Fruit fly (Drosophila melanogaster): ENCODE data around the gene CG15747.

Gene CG15747

DNA sequence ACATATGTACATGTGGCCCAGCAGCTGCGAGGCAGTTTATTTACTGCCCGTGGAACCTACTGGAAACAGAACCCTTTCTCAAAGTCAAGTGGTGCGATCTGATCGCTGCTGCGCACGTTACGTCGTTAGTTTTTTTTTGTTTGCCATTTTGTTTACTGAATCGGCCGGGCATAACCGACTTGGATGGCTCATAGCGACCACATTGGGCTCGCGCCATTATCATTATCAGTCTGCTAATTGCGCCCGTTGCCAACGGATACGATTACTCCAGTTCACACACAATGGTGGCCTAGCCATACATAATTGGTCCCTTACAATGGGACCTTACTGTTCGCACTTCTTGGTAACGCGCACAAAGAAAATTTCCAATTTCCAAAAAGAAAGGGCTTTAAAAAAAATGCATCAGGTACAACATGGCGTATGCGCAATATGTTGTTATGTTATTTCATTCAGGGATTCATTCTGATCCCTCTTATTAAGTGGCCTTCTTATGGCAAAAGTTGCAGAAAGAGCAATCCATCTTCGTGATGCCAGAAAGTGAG is 5.3 kb upstream of the CG15747 start (continued):
- TF ChIP-seq ewg (GFP tag; optimal IDR thresholded peaks at IDR 0.05) (no peak), CG43689 (GFP tag; IDR thresholded peaks at IDR 0.05) (no peak), tup (GFP tag; optimal IDR thresholded peaks at IDR 0.05) (no peak), CG30020 (tag; optimal IDR thresholded peaks at IDR 0.05) (no peak), rib (GFP tag; IDR thresholded peaks at IDR 0.05) (no peak), stwl (tag; optimal IDR thresholded peaks at IDR 0.05) (no peak), CG7839 (tag; optimal IDR thresholded peaks at IDR 0.05) (peak; percentile 38), slou (GFP tag; optimal IDR thresholded peaks at IDR 0.05) (no peak), tio (GFP tag; optimal IDR thresholded peaks at IDR 0.05) (peak; percentile 12), sc (optimal IDR thresholded peaks at IDR 0.05) (no peak), sc (GFP tag; optimal IDR thresholded peaks at IDR 0.05) (no peak), CG7271 (tag; optimal IDR thresholded peaks at IDR 0.05) (no peak), CG12744 (GFP tag; optimal IDR thresholded peaks at IDR 0.05) (no peak), zen (tag; optimal IDR thresholded peaks at IDR 0.05) (no peak), CG15011 (GFP tag; optimal IDR thresholded peaks at IDR 0.05) (no peak), ash1 (GFP tag; optimal IDR thresholded peaks at IDR 0.05) (no peak), zfh1 (GFP tag; IDR thresholded peaks at IDR 0.05) (no peak), bigmax (GFP tag; optimal IDR thresholded peaks at IDR 0.05) (no peak), trem (tag; optimal IDR thresholded peaks at IDR 0.05) (no peak), CG12659 (GFP tag; optimal IDR thresholded peaks at IDR 0.05) (peak; percentile 23), CG16815 (GFP tag; optimal IDR thresholded peaks at IDR 0.05) (peak; percentile 15), ci (GFP tag; IDR thresholded peaks at IDR 0.05) (no peak), CG7556 (GFP tag; optimal IDR thresholded peaks at IDR 0.05) (peak; percentile 20), gt (GFP tag; IDR thresholded peaks at IDR 0.05) (no peak), CG42726 (GFP tag; IDR thresholded peaks at IDR 0.05; ENCODE audit: partially characterized antibody) (no peak), CG10431 (GFP tag; optimal IDR thresholded peaks at IDR 0.05) (no peak), fu2 (GFP tag; optimal IDR thresholded peaks at IDR 0.05) (no peak), CG1529 (GFP tag; optimal IDR thresholded peaks at IDR 0.05) (no peak), CG9876 (GFP tag; optimal IDR thresholded peaks at IDR 0.05) (no peak), sug (tag; optimal IDR thresholded peaks at IDR 0.05) (peak; percentile 58), CG4424 (GFP tag; optimal IDR thresholded peaks at IDR 0.05) (no peak), ara (GFP tag; IDR thresholded peaks at IDR 0.05) (no peak), Taf1 (GFP tag; IDR thresholded peaks at IDR 0.05) (no peak), bcd (GFP tag; optimal IDR thresholded peaks at IDR 0.05) (no peak), CG1647 (GFP tag; optimal IDR thresholded peaks at IDR 0.05) (peak; percentile 17), danr (GFP tag; IDR thresholded peaks at IDR 0.05) (no peak), CG7786 (GFP tag; optimal IDR thresholded peaks at IDR 0.05) (peak; percentile 60), Oli (tag; optimal IDR thresholded peaks at IDR 0.05) (peak; percentile 29), CkIIα-i1 (GFP tag; IDR thresholded peaks at IDR 0.05) (no peak), Jarid2 (GFP tag; optimal IDR thresholded peaks at IDR 0.05) (no peak), CG6654 (GFP tag; optimal IDR thresholded peaks at IDR 0.05) (no peak), Dfd (GFP tag; optimal IDR thresholded peaks at IDR 0.05) (no peak), bsh (GFP tag; optimal IDR thresholded peaks at IDR 0.05) (peak in 1 of 2 experiments; percentile 25), Meics (GFP tag; optimal IDR thresholded peaks at IDR 0.05) (peak; percentile 57), Stat92E (GFP tag; optimal IDR thresholded peaks at IDR 0.05) (no peak), CG34422 (GFP tag; IDR thresholded peaks at IDR 0.05) (no peak), Hr39 (optimal IDR thresholded peaks at IDR 0.05) (no peak), HHEX (GFP tag; optimal IDR thresholded peaks at IDR 0.05) (no peak), CG17829 (tag; optimal IDR thresholded peaks at IDR 0.05) (no peak), ttk (GFP tag; IDR thresholded peaks at IDR 0.05) (no peak), lov (optimal IDR thresholded peaks at IDR 0.05) (no peak), lov (GFP tag; IDR thresholded peaks at IDR 0.05) (no peak)
